Worm (Caenorhabditis elegans) whole organism, L4/young adult: Measurements from ENCODE around the gene perm-2.

Source experiments
- W03F9.2 ChIP-seq: fragments of 150-350 bp; optimal IDR thresholded peaks from 2 replicates; lab custom pipeline; 2014; ENCODE audit warnings: missing biosample characterization, missing genetic modification characterization
- dao-5 ChIP-seq: sonication (generic microtip); optimal IDR thresholded peaks from 2 replicates; lab custom pipeline; 2016; ENCODE audit warnings: missing genotype, missing genetic modification characterization, moderate library complexity, missing compliant biosample characterization
- him-1 ChIP-seq: sonication (generic microtip); optimal IDR thresholded peaks from 2 replicates; lab custom pipeline; 2016; ENCODE audit warnings: missing genotype, missing genetic modification reagents, missing genetic modification characterization, missing compliant biosample characterization

The perm-2 gene

ce11 chrIV:1174411-1174810 is 47.8 kb downstream of the perm-2 start:
- TF ChIP-seq dao-5 (tag; lab: Kevin White, UChicago) (no peak), W03F9.2 (tag; lab: Kevin White, UChicago) (no peak), him-1 (tag; lab: Kevin White, UChicago) (no peak)

- TF ChIP-seq him-1 (tag; lab: Kevin White, UChicago) (no peak), dao-5 (tag; lab: Kevin White, UChicago) (no peak), W03F9.2 (tag; lab: Kevin White, UChicago) (no peak)
These were observed 50.0 kb downstream of the perm-2 start for ce11 chrIV:1176613-1177012.

ce11 chrIV:1177683-1178082 is 51.1 kb downstream of the perm-2 start, which contains the start of gene Y104H12D.2:
TSS of gene Y104H12D.2 (plus strand) at chrIV:1178022.
- no peak for TF ChIP-seq dao-5 (tag; lab: Kevin White, UChicago)
- no peak for TF ChIP-seq W03F9.2 (tag; lab: Kevin White, UChicago)
- TF ChIP-seq him-1 (tag; lab: Kevin White, UChicago) = no peak
